Worm (Caenorhabditis elegans) whole organism, midembryonic: ENCODE data around the gene F14D7.3.

Experiments
- flt-1 ChIP-seq: fragments of 200-800 bp; sonication (Bioruptor generic); IDR thresholded peaks from 2 replicates; pipeline ENCODE4 v1.3.6; 2022; ENCODE audit warnings: missing genetic modification characterization, missing compliant biosample characterization
- tab-1 ChIP-seq: fragments of 200-800 bp; sonication (Bioruptor generic); IDR thresholded peaks from 2 replicates; pipeline ENCODE4 v1.3.6; 2022; ENCODE audit warnings: missing genetic modification characterization, missing compliant biosample characterization

ce11 chrV:14320246-14320645, 23.6 kb downstream of the F14D7.3 start, which contains the start of gene F47B8.14:
- TF ChIP-seq flt-1 (GFP tag; lab: Robert Waterston, UW) (no peak), tab-1 (no peak)
